Worm (Caenorhabditis elegans): Measurements from ENCODE around the gene E04F6.8.

ce11 chrII:7182630-7183029, 28.6 kb downstream of the E04F6.8 start:
- TF ChIP-seq flt-1 (GFP tag; IDR thresholded peaks at IDR 0.05) (no peak), aly-1 (tag; optimal IDR thresholded peaks at IDR 0.05) (no peak), ama-1 (optimal IDR thresholded peaks at IDR 0.05) (no peak), ceh-13 (GFP tag; optimal IDR thresholded peaks at IDR 0.05) (no peak), pes-1 (GFP tag; IDR thresholded peaks at IDR 0.05) (no peak), scrt-1 (GFP tag; IDR thresholded peaks at IDR 0.05) (no peak), tbx-11 (GFP tag; IDR thresholded peaks at IDR 0.05) (no peak)

Measured in whole organism, early embryonic.